Fruit fly (Drosophila melanogaster) whole organism, wandering third instar larva: ENCODE results near the gene Ts.

Experiments
- Hr78 ChIP-seq: fragments of >200 bp; optimal IDR thresholded peaks from 2 replicates; lab custom pipeline; 2017; ENCODE audit warnings: missing biosample characterization, missing genetic modification characterization
- OdsH ChIP-seq: fragments of 200-800 bp; sonication (Bioruptor generic); optimal IDR thresholded peaks from 2 replicates; lab custom pipeline; 2016; ENCODE audit warnings: missing biosample characterization, mild to moderate bottlenecking, missing genetic modification characterization
- Vsx2 ChIP-seq: fragments of 200-300, 225-300 bp; sonication (Bioruptor generic); optimal IDR thresholded peaks from 2 replicates; lab custom pipeline; 2018; ENCODE audit warnings: missing biosample characterization, missing genetic modification characterization; ENCODE audit not compliant: partially characterized antibody
- psq ChIP-seq: fragments of 200-800 bp; sonication (Bioruptor generic); optimal IDR thresholded peaks from 3 replicates; lab custom pipeline; 2017; ENCODE audit warnings: missing biosample characterization, mild to moderate bottlenecking, missing genetic modification characterization, moderate library complexity

DNA sequence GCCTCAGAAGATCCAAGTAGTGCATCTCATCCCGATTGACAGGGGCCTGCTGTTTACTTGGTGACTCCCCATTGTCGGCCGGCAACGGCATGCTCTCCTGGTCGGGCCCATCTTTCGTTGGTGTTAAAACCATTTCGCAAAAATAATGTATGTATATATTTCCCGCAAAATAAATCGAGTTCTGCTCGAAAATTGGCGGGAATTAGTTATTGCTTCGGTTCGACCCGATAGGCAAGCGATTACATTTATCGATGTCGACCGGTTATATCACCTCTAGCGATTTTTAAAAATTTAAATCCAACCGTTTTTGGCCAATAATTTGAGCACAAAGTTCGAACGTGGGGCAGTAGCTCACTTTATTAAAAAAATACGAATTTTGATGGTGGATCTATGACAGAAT, at the start of gene Ts:
- TF ChIP-seq psq (GFP tag; lab: Kevin White, UChicago), result no peak
- TF ChIP-seq Hr78 (GFP tag; lab: Kevin White, UChicago), result no peak
- TF ChIP-seq Vsx2 (GFP tag; lab: Kevin White, UChicago), result no peak
- TF ChIP-seq OdsH (GFP tag; lab: Kevin White, UChicago), result no peak
